Fruit fly (Drosophila melanogaster) whole organism, embryonic: ENCODE measurements around the gene CG14131.

Experiments
- B-H2 ChIP-seq: fragments of 200-800 bp; sonication (Bioruptor generic); optimal IDR thresholded peaks from 2 replicates; lab custom pipeline; 2018; ENCODE audit warnings: missing biosample characterization, mild to moderate bottlenecking, missing genetic modification characterization
- Bdp1 ChIP-seq: fragments of 200-800 bp; sonication (Bioruptor generic); optimal IDR thresholded peaks from 3 replicates; lab custom pipeline; 2016; ENCODE audit warnings: missing biosample characterization, missing genetic modification characterization
- CG10462 ChIP-seq: fragments of 200-800 bp; sonication (Bioruptor generic); optimal IDR thresholded peaks from 2 replicates; lab custom pipeline; 2016; ENCODE audit warnings: missing biosample characterization, missing genetic modification characterization
- CG12659 ChIP-seq: fragments of 200-800 bp; sonication (Bioruptor generic); optimal IDR thresholded peaks from 3 replicates; lab custom pipeline; 2017; ENCODE audit warnings: mild to moderate bottlenecking, missing biosample characterization, missing genetic modification reagents, missing genetic modification characterization
- CG14014 ChIP-seq: fragments of 200-800 bp; sonication (Bioruptor generic); IDR thresholded peaks from 2 replicates; pipeline ENCODE4 v1.3.6; 2022; ENCODE audit warnings: missing biosample characterization, missing genetic modification characterization
- CG14050 ChIP-seq: fragments of 200-800 bp; sonication (Bioruptor generic); IDR thresholded peaks from 3 replicates; pipeline ENCODE4 v1.3.6; 2022; ENCODE audit warnings: missing biosample characterization, missing genetic modification characterization
- CG14860 ChIP-seq: fragments of 200-800 bp; sonication (Bioruptor generic); IDR thresholded peaks from 3 replicates; pipeline ENCODE4 v1.3.6; 2022; ENCODE audit warnings: missing biosample characterization, missing genetic modification characterization; ENCODE audit not compliant: partially characterized antibody
- CG1602 ChIP-seq: fragments of 200-800 bp; sonication (Bioruptor generic); optimal IDR thresholded peaks from 3 replicates; lab custom pipeline; 2016; ENCODE audit warnings: missing biosample characterization, missing genetic modification characterization
- CG18476 ChIP-seq: fragments of 200-800 bp; sonication (Bioruptor generic); optimal IDR thresholded peaks from 2 replicates; lab custom pipeline; 2016; ENCODE audit warnings: missing biosample characterization, mild to moderate bottlenecking, missing genetic modification characterization
- CG18599 ChIP-seq: fragments of 200-800 bp; sonication (Bioruptor generic); optimal IDR thresholded peaks from 3 replicates; lab custom pipeline; 2017; ENCODE audit warnings: missing biosample characterization, missing genetic modification characterization, mild to moderate bottlenecking, moderate library complexity, missing genetic modification reagents
- CG2889 ChIP-seq: fragments of 200-800 bp; sonication (Bioruptor generic); IDR thresholded peaks from 3 replicates; pipeline ENCODE4 v1.3.6; 2022; ENCODE audit warnings: missing biosample characterization, missing genetic modification characterization
- CG31441 ChIP-seq: fragments of 200-800 bp; sonication (Bioruptor generic); IDR thresholded peaks from 2 replicates; pipeline ENCODE4 v1.3.6; 2022; ENCODE audit warnings: missing biosample characterization, missing genetic modification characterization
- CG3281 ChIP-seq: fragments of 200-800 bp; sonication (Bioruptor generic); optimal IDR thresholded peaks from 3 replicates; lab custom pipeline; 2017; ENCODE audit warnings: missing biosample characterization, mild to moderate bottlenecking, missing genetic modification characterization
- CG3407 ChIP-seq: fragments of 200-800 bp; sonication (Bioruptor generic); optimal IDR thresholded peaks from 2 replicates; lab custom pipeline; 2018; ENCODE audit warnings: missing biosample characterization, mild to moderate bottlenecking, missing genetic modification characterization
- CG34224 ChIP-seq: fragments of 200-800 bp; sonication (Bioruptor generic); IDR thresholded peaks from 3 replicates; pipeline ENCODE4 v1.3.6; 2022; ENCODE audit warnings: missing biosample characterization, missing genetic modification characterization; ENCODE audit not compliant: partially characterized antibody
- CG3838 ChIP-seq: fragments of 200-800 bp; sonication (Bioruptor generic); optimal IDR thresholded peaks from 3 replicates; lab custom pipeline; 2016; ENCODE audit warnings: missing biosample characterization, missing genetic modification characterization
- CG4617 ChIP-seq: fragments of 200-800 bp; sonication (Bioruptor generic); optimal IDR thresholded peaks from 3 replicates; lab custom pipeline; 2016; ENCODE audit warnings: missing biosample characterization, missing genetic modification characterization, borderline replicate concordance
- CG4854 ChIP-seq: fragments of 200-800 bp; sonication (Bioruptor generic); optimal IDR thresholded peaks from 2 replicates; lab custom pipeline; 2016; ENCODE audit warnings: missing biosample characterization, missing genetic modification characterization, inconsistent platforms
- CG5180 ChIP-seq: fragments of 200-800 bp; sonication (Bioruptor generic); optimal IDR thresholded peaks from 3 replicates; lab custom pipeline; 2017; ENCODE audit warnings: missing biosample characterization, missing genetic modification characterization, mild to moderate bottlenecking, moderate library complexity, missing genetic modification reagents
- CG6765 ChIP-seq: fragments of 200-800 bp; sonication (Bioruptor generic); optimal IDR thresholded peaks from 3 replicates; lab custom pipeline; 2017; ENCODE audit warnings: missing biosample characterization, mild to moderate bottlenecking, missing genetic modification characterization
- CG7357 ChIP-seq: fragments of 200-800 bp; sonication (Bioruptor generic); IDR thresholded peaks from 3 replicates; pipeline ENCODE4 v1.3.6; 2022; ENCODE audit warnings: missing biosample characterization, missing genetic modification characterization
- CG8089 ChIP-seq: fragments of 200-800 bp; sonication (Bioruptor generic); optimal IDR thresholded peaks from 3 replicates; lab custom pipeline; 2016; ENCODE audit warnings: missing biosample characterization, missing genetic modification characterization
- CG9215 ChIP-seq: fragments of 200-800 bp; sonication (Bioruptor generic); IDR thresholded peaks from 2 replicates; pipeline ENCODE4 v1.3.6; 2022; ENCODE audit warnings: missing biosample characterization, missing genetic modification characterization
- CkIIα-i1 ChIP-seq: fragments of 200-800 bp; sonication (Bioruptor generic); IDR thresholded peaks from 2 replicates; pipeline ENCODE4 v1.3.6; 2022; ENCODE audit warnings: missing biosample characterization, missing genetic modification characterization
- Dek ChIP-seq: fragments of 200-800 bp; sonication (Bioruptor generic); optimal IDR thresholded peaks from 3 replicates; lab custom pipeline; 2019; ENCODE audit warnings: missing biosample characterization, mild to moderate bottlenecking, missing genetic modification characterization, moderate library complexity
- E2f1 ChIP-seq: fragments of 200-800 bp; sonication (Bioruptor generic); IDR thresholded peaks from 2 replicates; pipeline ENCODE4 v1.3.6; 2022; ENCODE audit warnings: missing biosample characterization, missing genetic modification characterization
- Fer1 ChIP-seq: fragments of 200-800 bp; sonication (Bioruptor generic); optimal IDR thresholded peaks from 2 replicates; lab custom pipeline; 2017; ENCODE audit warnings: missing biosample characterization, mild to moderate bottlenecking, missing genetic modification characterization
- Fer2 ChIP-seq: fragments of 200-800 bp; sonication (Bioruptor generic); optimal IDR thresholded peaks from 2 replicates; lab custom pipeline; 2018; ENCODE audit warnings: missing biosample characterization, mild to moderate bottlenecking, missing genetic modification characterization, moderate library complexity
- Hr3 ChIP-seq: fragments of 200-800 bp; sonication (Bioruptor generic); optimal IDR thresholded peaks from 3 replicates; lab custom pipeline; 2016; ENCODE audit warnings: missing biosample characterization, missing genetic modification characterization
- Hr78 ChIP-seq, 2 experiments: fragments of 200-800 bp in 1 of 2; fragments of >200 bp in 1 of 2; sonication (Bioruptor generic) in 1 of 2; optimal IDR thresholded peaks; 2 replicates each; lab custom pipeline; 2017 to 2019; ENCODE audit warnings: missing biosample characterization in 2 of 2, missing genetic modification characterization in 2 of 2, mild to moderate bottlenecking in 1 of 2, moderate library complexity in 1 of 2
- Lim3 ChIP-seq: fragments of 200-800 bp; sonication (Bioruptor generic); IDR thresholded peaks from 2 replicates; pipeline ENCODE4 v1.3.6; 2022; ENCODE audit warnings: missing biosample characterization, missing genetic modification characterization
- Med ChIP-seq: fragments of 200-800 bp; sonication (Bioruptor generic); peaks from one replicate; lab custom pipeline; 2016; ENCODE audit warnings: missing biosample characterization, missing genetic modification characterization, mild to moderate bottlenecking, inconsistent platforms, moderate library complexity
- NFAT ChIP-seq: fragments of 200-800 bp; sonication (Bioruptor generic); IDR thresholded peaks from 2 replicates; pipeline ENCODE4 v1.3.6; 2022; ENCODE audit warnings: missing biosample characterization, missing genetic modification characterization
- Rx ChIP-seq: fragments of 200-800 bp; sonication (Bioruptor generic); IDR thresholded peaks from 2 replicates; pipeline ENCODE4 v1.3.6; 2022; ENCODE audit warnings: missing biosample characterization, missing genetic modification characterization
- ato ChIP-seq: fragments of 200-800 bp; sonication (Bioruptor generic); IDR thresholded peaks from 2 replicates; pipeline ENCODE4 v1.3.6; 2022; ENCODE audit warnings: missing biosample characterization, missing genetic modification characterization; ENCODE audit not compliant: partially characterized antibody
- caup ChIP-seq: fragments of 200-800 bp; sonication (Bioruptor generic); optimal IDR thresholded peaks from 3 replicates; lab custom pipeline; 2017; ENCODE audit warnings: missing biosample characterization, mild to moderate bottlenecking, missing genetic modification characterization, moderate library complexity; ENCODE audit not compliant: severe bottlenecking
- ci ChIP-seq: fragments of 200-800 bp; sonication (Bioruptor generic); IDR thresholded peaks from 3 replicates; pipeline ENCODE4 v1.3.6; 2022; ENCODE audit warnings: missing biosample characterization, missing genetic modification characterization
- crp ChIP-seq, 2 experiments: fragments of 200-800 bp; sonication (Bioruptor generic); optimal IDR thresholded peaks; 2 replicates in 1 of 2; 3 replicates in 1 of 2; lab custom pipeline; 2017; ENCODE audit warnings: missing biosample characterization in 2 of 2, missing genetic modification characterization in 2 of 2, mild to moderate bottlenecking in 1 of 2, moderate library complexity in 1 of 2
- dan ChIP-seq: fragments of 200-800 bp; sonication (Bioruptor generic); IDR thresholded peaks from 2 replicates; pipeline ENCODE4 v1.3.6; 2022; ENCODE audit warnings: missing biosample characterization, missing genetic modification characterization
- dysf ChIP-seq: fragments of 200-800 bp; sonication (Bioruptor generic); IDR thresholded peaks from 3 replicates; pipeline ENCODE4 v1.3.6; 2022; ENCODE audit warnings: missing biosample characterization, missing genetic modification characterization
- gro ChIP-seq: fragments of 200-800 bp; sonication (Bioruptor generic); optimal IDR thresholded peaks from 2 replicates; lab custom pipeline; 2016; ENCODE audit warnings: missing biosample characterization, missing genetic modification characterization
- hkb ChIP-seq, 2 experiments: fragments of 200-800 bp in 1 of 2; fragments of >200 bp in 1 of 2; sonication (Bioruptor generic) in 1 of 2; IDR thresholded peaks in 1 of 2; optimal IDR thresholded peaks in 1 of 2; 2 replicates each; pipeline versions ENCODE4 v1.3.6 to Lab custom; 2017 to 2022; ENCODE audit warnings: missing biosample characterization in 1 of 2, missing genetic modification characterization in 1 of 2
- jigr1 ChIP-seq: fragments of 200-800 bp; sonication (Bioruptor generic); IDR thresholded peaks from 3 replicates; pipeline ENCODE4 v1.3.6; 2022; ENCODE audit warnings: missing biosample characterization, missing genetic modification characterization
- lilli ChIP-seq: fragments of 200-800 bp; sonication (Bioruptor generic); optimal IDR thresholded peaks from 3 replicates; lab custom pipeline; 2016; ENCODE audit warnings: missing biosample characterization, missing genetic modification characterization
- otp ChIP-seq: fragments of 200-800 bp; sonication (Bioruptor generic); IDR thresholded peaks from 3 replicates; pipeline ENCODE4, ENCODE4 v1.3.6; 2022; ENCODE audit warnings: missing biosample characterization, missing genetic modification characterization
- p53 ChIP-seq: fragments of 200-800 bp; sonication (Bioruptor generic); optimal IDR thresholded peaks from 2 replicates; lab custom pipeline; 2016; ENCODE audit warnings: missing biosample characterization, missing genetic modification characterization
- pita ChIP-seq: fragments of 200-800 bp; sonication (Bioruptor generic); optimal IDR thresholded peaks from 2 replicates; lab custom pipeline; 2017; ENCODE audit warnings: missing biosample characterization, mild to moderate bottlenecking, missing genetic modification characterization
- sima ChIP-seq: fragments of 200-800 bp; sonication (Bioruptor generic); optimal IDR thresholded peaks from 2 replicates; lab custom pipeline; 2016; ENCODE audit warnings: missing biosample characterization, missing genetic modification characterization
- vvl ChIP-seq: fragments of 200-800 bp; sonication (Bioruptor generic); IDR thresholded peaks from 2 replicates; pipeline ENCODE4 v1.3.6; 2022; ENCODE audit warnings: missing biosample characterization, missing genetic modification characterization
- zfh1 ChIP-seq: fragments of 200-800 bp; sonication (Bioruptor generic); IDR thresholded peaks from 3 replicates; pipeline ENCODE4 v1.3.6; 2022; ENCODE audit warnings: missing biosample characterization, missing genetic modification characterization

Gene CG14131

dm6 chr3L:11785291-11785690 lies 8.4 kb downstream of the CG14131 start (continued):
- peak; percentile 10 for TF ChIP-seq CG18476 (GFP tag; lab: Kevin White, UChicago)
- 0 out of 3 replicates have a peak, but pooled peaks have one; percentile 7 for TF ChIP-seq CG2889 (GFP tag; lab: Robert Waterston, UW)
- TF ChIP-seq E2f1 (GFP tag; lab: Robert Waterston, UW), result 0 out of 2 replicates have a peak, but pooled peaks have one; percentile 40
- TF ChIP-seq NFAT (GFP tag; lab: Robert Waterston, UW), result peak; percentile 31; the same call in 1 of the 2 replicates
- no peak for TF ChIP-seq B-H2 (GFP tag; lab: Kevin White, UChicago)
- TF ChIP-seq Med (GFP tag; lab: Kevin White, UChicago), result peak; percentile 71
- no peak for TF ChIP-seq CG6765
- peak; percentile 58 for TF ChIP-seq CG18599
- no peak for TF ChIP-seq zfh1
- no peak for TF ChIP-seq CG4854 (GFP tag; lab: Kevin White, UChicago)
- TF ChIP-seq CG14050 (GFP tag; lab: Robert Waterston, UW), result no peak; the same call in 2 of the 3 replicates
- TF ChIP-seq Bdp1 (GFP tag; lab: Kevin White, UChicago), result no peak
- no peak for TF ChIP-seq CG8089 (GFP tag; lab: Kevin White, UChicago)
- no peak for TF ChIP-seq hkb (optimal IDR thresholded peaks at IDR 0.05; lab: Kevin White, UChicago)
- TF ChIP-seq hkb (GFP tag; IDR thresholded peaks at IDR 0.05; lab: Robert Waterston, UW), result peak; percentile 71
- no peak for TF ChIP-seq Fer1 (GFP tag; lab: Kevin White, UChicago)
- 0 out of 3 replicates have a peak, but pooled peaks have one; percentile 35 for TF ChIP-seq ci
- no peak for TF ChIP-seq Dek (tag; lab: Kevin White, UChicago)
- no peak for TF ChIP-seq CG1602
- no peak for TF ChIP-seq gro (GFP tag; lab: Kevin White, UChicago)
- no peak for TF ChIP-seq p53
- TF ChIP-seq CG5180 (GFP tag; lab: Kevin White, UChicago), result no peak
- no peak for TF ChIP-seq CG14860 (GFP tag; lab: Robert Waterston, UW)
- no peak for TF ChIP-seq otp (GFP tag; lab: Robert Waterston, UW)
- peak; percentile 7 for TF ChIP-seq Fer2 (tag; lab: Kevin White, UChicago)
- no peak for TF ChIP-seq CG7357 (GFP tag; lab: Robert Waterston, UW)
- peak; percentile 45 for TF ChIP-seq CG12659 (GFP tag; lab: Kevin White, UChicago)
- TF ChIP-seq CG14014 (GFP tag; lab: Robert Waterston, UW), result 0 out of 2 replicates have a peak, but pooled peaks have one; percentile 28
- TF ChIP-seq Hr78 (GFP tag; optimal IDR thresholded peaks at IDR 0.05; lab: Kevin White, UChicago), result no peak
- TF ChIP-seq dan, result no peak
- TF ChIP-seq vvl (GFP tag; lab: Robert Waterston, UW), result peak; percentile 66; the same call in 1 of the 2 replicates
- TF ChIP-seq crp (GFP tag; optimal IDR thresholded peaks at IDR 0.05; lab: Kevin White, UChicago), result no peak
- no peak for TF ChIP-seq CG3407 (GFP tag; lab: Kevin White, UChicago)
- TF ChIP-seq CG9215 (GFP tag; lab: Robert Waterston, UW), result peak; percentile 58
- no peak for TF ChIP-seq CkIIα-i1 (GFP tag; lab: Robert Waterston, UW)
- TF ChIP-seq lilli (GFP tag; lab: Kevin White, UChicago), result peak; percentile 57
- TF ChIP-seq CG3838 (GFP tag; lab: Kevin White, UChicago), result no peak
- TF ChIP-seq jigr1 (GFP tag; lab: Robert Waterston, UW), result no peak
- TF ChIP-seq ato (GFP tag; lab: Robert Waterston, UW), result no peak
- peak; percentile 80 for TF ChIP-seq dysf (GFP tag; lab: Robert Waterston, UW)
- no peak for TF ChIP-seq CG4617 (GFP tag; lab: Kevin White, UChicago)
- TF ChIP-seq CG31441 (GFP tag; lab: Robert Waterston, UW), result no peak
- no peak for TF ChIP-seq pita (GFP tag; lab: Kevin White, UChicago)
- TF ChIP-seq Lim3 (GFP tag; lab: Robert Waterston, UW), result no peak
- TF ChIP-seq sima (GFP tag; lab: Kevin White, UChicago), result no peak
- TF ChIP-seq Hr3 (GFP tag; lab: Kevin White, UChicago), result peak; percentile 29
- TF ChIP-seq CG3281 (GFP tag; lab: Kevin White, UChicago), result peak; percentile 32
- TF ChIP-seq caup (GFP tag; lab: Kevin White, UChicago), result peak; percentile 18
- no peak for TF ChIP-seq CG34224
- no peak for TF ChIP-seq CG10462 (GFP tag; lab: Kevin White, UChicago)
- TF ChIP-seq Rx (GFP tag; lab: Robert Waterston, UW), result no peak
